Fruit fly (Drosophila melanogaster) whole organism, wandering third instar larva: ENCODE results near the gene shf.

Experiments
- Rel ChIP-seq, 2 experiments: fragments of 200-800 bp; sonication (Bioruptor generic) in 1 of 2; optimal IDR thresholded peaks; 2 replicates in 1 of 2; 3 replicates in 1 of 2; lab custom pipeline; 2016 to 2019; ENCODE audit warnings: mild to moderate bottlenecking in 2 of 2, missing biosample characterization in 2 of 2, missing genetic modification characterization in 2 of 2, moderate library complexity in 1 of 2
- dl ChIP-seq, 2 experiments: fragments of 175-275, 200-275 bp in 1 of 2; fragments of 200-275 bp in 1 of 2; sonication (Bioruptor generic); optimal IDR thresholded peaks; lab custom pipeline; 2018; ENCODE audit warnings: mild to moderate bottlenecking in 2 of 2, missing biosample characterization in 2 of 2, missing genetic modification characterization in 2 of 2, moderate library complexity in 2 of 2; ENCODE audit not compliant: partially characterized antibody in 2 of 2, insufficient read depth in 1 of 2
- h ChIP-seq: fragments of 200-800 bp; sonication (Bioruptor generic); optimal IDR thresholded peaks from 3 replicates; lab custom pipeline; 2016; ENCODE audit warnings: missing biosample characterization, mild to moderate bottlenecking, missing genetic modification characterization
- psq ChIP-seq: fragments of 200-800 bp; sonication (Bioruptor generic); optimal IDR thresholded peaks from 3 replicates; lab custom pipeline; 2017; ENCODE audit warnings: missing biosample characterization, mild to moderate bottlenecking, missing genetic modification characterization, moderate library complexity
- tai ChIP-seq: sonication (Bioruptor generic); optimal IDR thresholded peaks from 2 replicates; lab custom pipeline; 2016; ENCODE audit warnings: missing biosample characterization, missing genetic modification characterization

dm6 chrX:6795987-6796691 lies 16.7 kb upstream of the shf start:
- TF ChIP-seq h (no peak), Rel (GFP tag; optimal IDR thresholded peaks at IDR 0.05; lab: Kevin White, UChicago) (no peak), Rel (tag; optimal IDR thresholded peaks at IDR 0.05; lab: Kevin White, UChicago) (no peak), tai (no peak), dl (GFP tag; optimal IDR thresholded peaks at IDR 0.05; lab: Kevin White, UChicago; ENCODE audit: insufficient read depth in 1 of 2, partially characterized antibody in 2 of 2) (no peak), psq (GFP tag; lab: Kevin White, UChicago) (no peak)
